Worm (Caenorhabditis elegans) whole organism, L4 larva: ENCODE results near the gene ZK262.8.

Experiments used
- D1046.2 ChIP-seq: fragments of 200-800 bp; sonication (Bioruptor generic); IDR thresholded peaks from 2 replicates; pipeline ENCODE4 v1.3.6; 2022; ENCODE audit warnings: missing genetic modification characterization, missing compliant biosample characterization
- F10B5.3 ChIP-seq: sonication (generic microtip); optimal IDR thresholded peaks from 2 replicates; lab custom pipeline; 2016; ENCODE audit warnings: mild to moderate bottlenecking, missing genetic modification characterization, missing compliant biosample characterization
- Y75B8A.6 ChIP-seq: fragments of 200-800 bp; sonication (Bioruptor generic); IDR thresholded peaks from 2 replicates; pipeline ENCODE4 v1.3.6; 2022; ENCODE audit warnings: missing genetic modification reagents, missing genetic modification characterization, missing compliant biosample characterization
- aha-1 ChIP-seq: fragments of 150-350 bp; peaks from one replicate; lab custom pipeline; 2014; ENCODE audit warnings: missing biosample characterization, missing genetic modification characterization
- aly-2 ChIP-seq: sonication (generic microtip); optimal IDR thresholded peaks from 2 replicates; lab custom pipeline; 2018; ENCODE audit warnings: missing biosample characterization, missing genetic modification characterization
- attf-4 ChIP-seq: sonication (generic microtip); optimal IDR thresholded peaks from 3 replicates; lab custom pipeline; 2017; ENCODE audit warnings: missing biosample characterization, missing genetic modification characterization
- ceh-32 ChIP-seq: sonication (generic microtip); optimal IDR thresholded peaks from 2 replicates; lab custom pipeline; 2016; ENCODE audit warnings: mild to moderate bottlenecking, missing genetic modification characterization, missing compliant biosample characterization; ENCODE audit not compliant: poor library complexity
- ceh-44 ChIP-seq: fragments of 200-800 bp; sonication (Bioruptor generic); IDR thresholded peaks from 2 replicates; pipeline ENCODE4 v1.3.6; 2022; ENCODE audit warnings: missing genetic modification reagents, missing genetic modification characterization, missing compliant biosample characterization
- ceh-82 ChIP-seq: sonication (generic microtip); optimal IDR thresholded peaks from 2 replicates; lab custom pipeline; 2017; ENCODE audit warnings: missing biosample characterization, missing genetic modification characterization
- ces-1 ChIP-seq: fragments of 150-350 bp; sonication (generic microtip); optimal IDR thresholded peaks from 4 replicates; lab custom pipeline; 2014; ENCODE audit warnings: missing biosample characterization, missing genetic modification reagents, missing genetic modification characterization
- ctbp-1 ChIP-seq: fragments of 200-800 bp; sonication (Bioruptor generic); IDR thresholded peaks from 2 replicates; pipeline ENCODE4 v1.3.6; 2022; ENCODE audit warnings: missing genetic modification reagents, missing genetic modification characterization, missing compliant biosample characterization
- daf-12 ChIP-seq: fragments of 150-350 bp; optimal IDR thresholded peaks from 2 replicates; lab custom pipeline; 2014; ENCODE audit warnings: missing biosample characterization, missing genetic modification reagents, missing genetic modification characterization
- daf-16 ChIP-seq, 3 experiments: sonication (generic microtip); optimal IDR thresholded peaks; 2 replicates each; lab custom pipeline; 2016 to 2017; ENCODE audit warnings: missing genetic modification characterization in 3 of 3, missing genetic modification reagents in 3 of 3, mild to moderate bottlenecking in 2 of 3, missing compliant biosample characterization in 2 of 3, missing biosample characterization in 1 of 3, moderate library complexity in 1 of 3
- daf-19 ChIP-seq: fragments of 200-800 bp; sonication (Bioruptor generic); conservative IDR thresholded peaks from 2 replicates; pipeline ENCODE4 v1.3.6; 2022; ENCODE audit warnings: missing genetic modification characterization, missing compliant biosample characterization
- dpl-1 ChIP-seq: fragments of 150-350 bp; optimal IDR thresholded peaks from 2 replicates; lab custom pipeline; 2014; ENCODE audit warnings: missing biosample characterization, missing genetic modification reagents, missing genetic modification characterization
- duxl-1 ChIP-seq: sonication (generic microtip); optimal IDR thresholded peaks from 2 replicates; lab custom pipeline; 2016; ENCODE audit warnings: mild to moderate bottlenecking, missing genetic modification characterization, moderate library complexity, missing compliant biosample characterization; ENCODE audit not compliant: poor library complexity
- dve-1 ChIP-seq: sonication (generic microtip); optimal IDR thresholded peaks from 2 replicates; lab custom pipeline; 2017; ENCODE audit warnings: antibody characterized with exemption, mild to moderate bottlenecking, missing genetic modification characterization, missing compliant biosample characterization; ENCODE audit not compliant: insufficient read depth
- egl-43 ChIP-seq: fragments of 200-800 bp; sonication (Bioruptor generic); IDR thresholded peaks from 2 replicates; pipeline ENCODE4 v1.3.6; 2022; ENCODE audit warnings: missing genetic modification reagents, missing genetic modification characterization, missing compliant biosample characterization
- fos-1 ChIP-seq: fragments of 150-350 bp; optimal IDR thresholded peaks from 2 replicates; lab custom pipeline; 2014; ENCODE audit warnings: missing biosample characterization, missing genetic modification characterization
- gei-8 ChIP-seq: fragments of 200-800 bp; sonication (Bioruptor generic); optimal IDR thresholded peaks from 2 replicates; lab custom pipeline; 2018; ENCODE audit warnings: mild to moderate bottlenecking, missing genetic modification characterization, missing compliant biosample characterization
- hlh-11 ChIP-seq: fragments of 200-800 bp; sonication (Bioruptor generic); optimal IDR thresholded peaks from 2 replicates; lab custom pipeline; 2018; ENCODE audit warnings: mild to moderate bottlenecking, missing genetic modification characterization, missing compliant biosample characterization
- lim-7 ChIP-seq: fragments of 200-800 bp; sonication (Bioruptor generic); IDR thresholded peaks from 2 replicates; pipeline ENCODE4 v1.3.6; 2022; ENCODE audit warnings: missing genetic modification characterization, missing compliant biosample characterization
- lin-15B ChIP-seq: fragments of 150-350 bp; sonication (generic microtip); optimal IDR thresholded peaks from 3 replicates; lab custom pipeline; 2014; ENCODE audit warnings: missing biosample characterization, missing genetic modification characterization
- lin-29 ChIP-seq: fragments of 200-800 bp; sonication (Bioruptor generic); IDR thresholded peaks from 2 replicates; pipeline ENCODE4 v1.3.6; 2022; ENCODE audit warnings: missing genetic modification reagents, missing genetic modification characterization, missing compliant biosample characterization
- lir-3 ChIP-seq: sonication (generic microtip); optimal IDR thresholded peaks from 2 replicates; lab custom pipeline; 2016; ENCODE audit warnings: mild to moderate bottlenecking, missing genetic modification characterization, missing compliant biosample characterization
- madf-5 ChIP-seq, 2 experiments: fragments of 200-800 bp; sonication (Bioruptor generic); IDR thresholded peaks; 2 replicates each; pipeline ENCODE4 v1.3.6; 2022; ENCODE audit warnings: missing compliant biosample characterization in 2 of 2, missing genetic modification characterization in 2 of 2
- mxl-2 ChIP-seq: fragments of 200-800 bp; sonication (Bioruptor generic); conservative IDR thresholded peaks from 2 replicates; pipeline ENCODE4 v1.3.6; 2022; ENCODE audit warnings: missing genetic modification reagents, missing genetic modification characterization, missing compliant biosample characterization
- nhr-102 ChIP-seq: sonication (generic microtip); optimal IDR thresholded peaks from 2 replicates; lab custom pipeline; 2016; ENCODE audit warnings: mild to moderate bottlenecking, missing genetic modification characterization, moderate library complexity, missing compliant biosample characterization
- nhr-11 ChIP-seq: fragments of 150-350 bp; optimal IDR thresholded peaks from 2 replicates; lab custom pipeline; 2014; ENCODE audit warnings: missing biosample characterization, missing genetic modification characterization
- nhr-28 ChIP-seq: fragments of 150-350 bp; optimal IDR thresholded peaks from 2 replicates; lab custom pipeline; 2014; ENCODE audit warnings: missing biosample characterization, missing genetic modification characterization
- nhr-76 ChIP-seq: fragments of 150-350 bp; optimal IDR thresholded peaks from 2 replicates; lab custom pipeline; 2014; ENCODE audit warnings: missing biosample characterization, missing genetic modification characterization
- nhr-77 ChIP-seq: fragments of 150-350 bp; optimal IDR thresholded peaks from 2 replicates; lab custom pipeline; 2014; ENCODE audit warnings: missing biosample characterization, missing genetic modification characterization
- rbr-2 ChIP-seq: sonication (generic microtip); optimal IDR thresholded peaks from 2 replicates; lab custom pipeline; 2016; ENCODE audit warnings: missing genotype, missing genetic modification characterization, missing compliant biosample characterization
- sdz-12 ChIP-seq: fragments of 200-800 bp; sonication (Bioruptor generic); optimal IDR thresholded peaks from 2 replicates; lab custom pipeline; 2018; ENCODE audit warnings: mild to moderate bottlenecking, missing genetic modification characterization, missing compliant biosample characterization
- skn-1 ChIP-seq: fragments of 150-350 bp; optimal IDR thresholded peaks from 2 replicates; lab custom pipeline; 2014; ENCODE audit warnings: missing biosample characterization, missing genetic modification characterization
- snpc-4 ChIP-seq: fragments of 150-350 bp; optimal IDR thresholded peaks from 2 replicates; lab custom pipeline; 2014; ENCODE audit warnings: missing biosample characterization, missing genetic modification characterization
- spr-3 ChIP-seq: fragments of 200-800 bp; sonication (Bioruptor generic); optimal IDR thresholded peaks from 2 replicates; lab custom pipeline; 2018; ENCODE audit warnings: mild to moderate bottlenecking, missing genetic modification characterization, missing compliant biosample characterization
- tag-97 ChIP-seq: fragments of 200-800 bp; sonication (Bioruptor generic); IDR thresholded peaks from 2 replicates; pipeline ENCODE4 v1.3.6; 2022; ENCODE audit warnings: missing genetic modification characterization, missing compliant biosample characterization
- zag-1 ChIP-seq: fragments of 150-350 bp; optimal IDR thresholded peaks from 2 replicates; lab custom pipeline; 2014; ENCODE audit warnings: missing biosample characterization, missing genetic modification characterization
- ztf-7 ChIP-seq: fragments of 150-350 bp; optimal IDR thresholded peaks from 2 replicates; lab custom pipeline; 2014; ENCODE audit warnings: missing biosample characterization, missing genetic modification characterization

Gene ZK262.8

ce11 chrV:18468097-18468496 is 29.9 kb downstream of the ZK262.8 start, which contains the start of gene ZK228.13:
Gene ZK228.13 (minus strand): TSS chrV:18468197.
- no peak for TF ChIP-seq aha-1 (tag; lab: Kevin White, UChicago)
- TF ChIP-seq mxl-2, result no peak
- TF ChIP-seq dpl-1 (GFP tag; lab: Kevin White, UChicago), result no peak
- no peak for TF ChIP-seq daf-16 (GFP tag; optimal IDR thresholded peaks at IDR 0.05; lab: Kevin White, UChicago)
- TF ChIP-seq daf-16 (tag; optimal IDR thresholded peaks at IDR 0.05; lab: Kevin White, UChicago), result no peak
- no peak for TF ChIP-seq sdz-12
- no peak for TF ChIP-seq D1046.2
- no peak for TF ChIP-seq ceh-82 (tag; lab: Kevin White, UChicago)
- no peak for TF ChIP-seq attf-4

ce11 chrV:18473415-18473814 is 35.2 kb downstream of the ZK262.8 start, which contains the start of gene srh-182:
Gene srh-182 (minus strand): TSS chrV:18473515.
- peak; percentile 15 for TF ChIP-seq aha-1 (tag; lab: Kevin White, UChicago)
- no peak for TF ChIP-seq rbr-2 (tag; lab: Kevin White, UChicago)

ce11 chrV:18474223-18474622 is 36.0 kb downstream of the ZK262.8 start, which contains the start of gene srh-181:
Gene srh-181 (plus strand): TSS chrV:18474523.
- TF ChIP-seq ces-1 (GFP tag; lab: Kevin White, UChicago) (no peak), tag-97 (GFP tag; lab: Robert Waterston, UW) (no peak), duxl-1 (no peak), hlh-11 (no peak), ceh-32 (tag; lab: Kevin White, UChicago) (no peak), lim-7 (GFP tag; lab: Robert Waterston, UW) (no peak), fos-1 (tag; lab: Kevin White, UChicago) (no peak)

ce11 chrV:18476090-18476489 is 37.9 kb downstream of the ZK262.8 start, which contains the start of gene srh-179:
Gene srh-179 (plus strand): TSS chrV:18476390.
- TF ChIP-seq madf-5 (GFP tag; IDR thresholded peaks at IDR 0.05; lab: Robert Waterston, UW), result no peak
- no peak for TF ChIP-seq nhr-11
- no peak for TF ChIP-seq daf-16 (GFP tag; optimal IDR thresholded peaks at IDR 0.05; lab: Kevin White, UChicago)
- no peak for TF ChIP-seq daf-16 (tag; optimal IDR thresholded peaks at IDR 0.05; lab: Kevin White, UChicago)
- TF ChIP-seq daf-12 (tag; lab: Kevin White, UChicago), result no peak
- TF ChIP-seq lir-3 (tag; lab: Kevin White, UChicago), result no peak
- no peak for TF ChIP-seq Y75B8A.6 (GFP tag; lab: Robert Waterston, UW)
- TF ChIP-seq ceh-44 (GFP tag; lab: Robert Waterston, UW), result no peak
- no peak for TF ChIP-seq lin-29 (GFP tag; lab: Robert Waterston, UW)
- no peak for TF ChIP-seq ztf-7 (tag; lab: Kevin White, UChicago)
- no peak for TF ChIP-seq skn-1

- TF ChIP-seq daf-12 (tag; lab: Kevin White, UChicago) (no peak), snpc-4 (tag; lab: Kevin White, UChicago) (no peak)
Observed at ce11 chrV:18480231-18480630, 42.0 kb downstream of the ZK262.8 start, which contains the start of gene srh-178. Gene srh-178 (minus strand): TSS chrV:18480331.

- TF ChIP-seq ctbp-1 (GFP tag; lab: Robert Waterston, UW) (no peak), F10B5.3 (no peak), nhr-77 (tag; lab: Kevin White, UChicago) (no peak), lin-15B (no peak), hlh-11 (no peak), egl-43 (no peak), zag-1 (no peak), rbr-2 (tag; lab: Kevin White, UChicago) (no peak), D1046.2 (no peak), gei-8 (GFP tag; lab: Kevin White, UChicago) (no peak), dve-1 (tag; lab: Kevin White, UChicago) (no peak), daf-19 (GFP tag; lab: Robert Waterston, UW) (no peak), aly-2 (tag; lab: Kevin White, UChicago) (no peak), nhr-102 (tag; lab: Kevin White, UChicago) (no peak), nhr-28 (tag; lab: Kevin White, UChicago) (no peak), spr-3 (GFP tag; lab: Kevin White, UChicago) (no peak), nhr-76 (tag; lab: Kevin White, UChicago) (no peak)
Observed at ce11 chrV:18487158-18487557, 49.0 kb downstream of the ZK262.8 start, which contains the start of gene Y51A2D.18. Gene Y51A2D.18 (minus strand): TSS chrV:18487258.
